Worm (Caenorhabditis elegans): ENCODE results near the gene F49F1.4.

F49F1.4 gene

DNA sequence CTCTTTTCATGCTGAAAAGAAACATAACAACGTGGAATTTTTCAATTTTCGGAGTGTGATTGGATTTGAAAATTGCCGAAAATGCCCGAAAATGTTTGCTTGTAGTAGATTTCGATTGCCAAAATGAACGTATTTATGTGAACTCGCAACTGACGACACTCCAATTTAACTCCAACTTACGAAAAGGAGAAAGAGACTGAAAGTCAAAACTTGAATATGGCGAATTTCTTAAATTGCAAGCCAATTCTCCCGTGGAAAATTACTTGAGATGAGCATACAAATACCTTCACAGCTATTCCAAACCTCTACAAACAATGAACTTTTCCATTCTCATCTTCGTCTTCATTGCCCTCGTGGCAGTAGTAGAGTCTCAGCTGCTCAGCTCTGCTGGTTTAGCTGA, 32.9 kb downstream of the F49F1.4 start:
- TF ChIP-seq lin-35 (GFP tag; optimal IDR thresholded peaks at IDR 0.05) (no peak), nhr-47 (tag; optimal IDR thresholded peaks at IDR 0.05) (no peak), dpl-1 (GFP tag; optimal IDR thresholded peaks at IDR 0.05) (no peak), grh-1 (GFP tag; IDR thresholded peaks at IDR 0.05) (no peak), fos-1 (tag; optimal IDR thresholded peaks at IDR 0.05) (no peak), ces-1 (GFP tag; optimal IDR thresholded peaks at IDR 0.05) (no peak)

DNA sequence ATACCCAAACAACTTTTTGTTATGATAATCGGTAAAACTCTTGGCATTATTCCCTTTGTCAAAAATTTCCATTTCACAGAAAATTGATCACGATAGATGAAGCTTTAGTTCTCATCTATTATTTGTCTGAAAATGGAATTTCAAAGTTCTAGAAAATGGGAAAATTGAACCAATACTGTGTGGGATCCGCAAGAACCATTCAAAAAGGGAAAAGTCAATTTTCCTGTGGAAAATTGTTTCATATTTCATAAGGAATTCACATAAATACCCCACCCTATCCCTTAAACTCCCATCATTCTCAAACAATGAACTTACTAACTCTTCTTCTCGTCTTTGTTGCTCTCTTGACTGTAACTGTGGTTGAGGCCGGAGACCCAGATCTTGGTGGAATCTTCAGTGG, 34.7 kb downstream of the F49F1.4 start, which contains the start of the genes C35B1.9 and C35B1.3:
TSS of gene C35B1.9 (minus strand) at position 101 of the 400 bp plus-strand sequence.
TSS of gene C35B1.3 (plus strand) at position 306 of the 400 bp plus-strand sequence.
- TF ChIP-seq nhr-11 (tag; optimal IDR thresholded peaks at IDR 0.05), result no peak
- no peak for TF ChIP-seq hlh-4 (tag; optimal IDR thresholded peaks at IDR 0.05)
- TF ChIP-seq vab-15 (tag; optimal IDR thresholded peaks at IDR 0.05), result no peak
- TF ChIP-seq efl-3 (GFP tag; optimal IDR thresholded peaks at IDR 0.05), result no peak
- TF ChIP-seq nhr-71 (tag; optimal IDR thresholded peaks at IDR 0.05), result no peak
- TF ChIP-seq nhr-85 (tag), result no peak
- TF ChIP-seq unc-98 (GFP tag; IDR thresholded peaks at IDR 0.05), result no peak

DNA sequence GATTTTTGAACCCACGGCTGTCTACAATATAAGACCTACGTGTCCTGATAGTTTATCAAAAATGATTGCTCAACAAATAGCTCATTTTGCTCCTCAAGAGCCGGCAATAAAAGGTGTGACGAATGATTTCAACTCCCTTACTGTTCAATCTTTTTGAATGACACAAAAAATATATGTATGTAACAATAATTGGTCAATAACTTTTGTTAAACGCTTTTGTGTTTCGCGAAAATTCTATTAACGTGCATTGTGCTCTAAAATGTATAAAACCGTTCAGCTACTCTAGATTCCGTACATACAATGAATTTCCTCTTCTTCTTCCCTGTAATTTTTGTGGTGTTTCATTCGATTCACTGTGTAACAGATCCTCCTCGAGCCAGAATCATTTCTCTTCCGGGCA, 36.0 kb downstream of the F49F1.4 start, which contains the start of gene C35B1.4:
TSS of gene C35B1.4 (plus strand) at position 301 of the 400 bp plus-strand sequence.
- TF ChIP-seq zip-4 (GFP tag; optimal IDR thresholded peaks at IDR 0.05), result no peak
- TF ChIP-seq pax-3 (tag; optimal IDR thresholded peaks at IDR 0.05), result no peak
- TF ChIP-seq nhr-11 (tag; optimal IDR thresholded peaks at IDR 0.05), result no peak
- no peak for TF ChIP-seq C04F5.9 (tag; optimal IDR thresholded peaks at IDR 0.05)
- no peak for TF ChIP-seq sptf-1 (tag; optimal IDR thresholded peaks at IDR 0.05)
- no peak for TF ChIP-seq nhr-77 (tag; optimal IDR thresholded peaks at IDR 0.05)
- TF ChIP-seq Y116A8C.19 (tag; optimal IDR thresholded peaks at IDR 0.05; ENCODE audit: borderline replicate concordance), result no peak
- no peak for TF ChIP-seq mab-9 (GFP tag; IDR thresholded peaks at IDR 0.05)
- no peak for TF ChIP-seq F16B12.6 (tag; optimal IDR thresholded peaks at IDR 0.05)
- no peak for TF ChIP-seq pqm-1 (tag; optimal IDR thresholded peaks at IDR 0.05)

DNA sequence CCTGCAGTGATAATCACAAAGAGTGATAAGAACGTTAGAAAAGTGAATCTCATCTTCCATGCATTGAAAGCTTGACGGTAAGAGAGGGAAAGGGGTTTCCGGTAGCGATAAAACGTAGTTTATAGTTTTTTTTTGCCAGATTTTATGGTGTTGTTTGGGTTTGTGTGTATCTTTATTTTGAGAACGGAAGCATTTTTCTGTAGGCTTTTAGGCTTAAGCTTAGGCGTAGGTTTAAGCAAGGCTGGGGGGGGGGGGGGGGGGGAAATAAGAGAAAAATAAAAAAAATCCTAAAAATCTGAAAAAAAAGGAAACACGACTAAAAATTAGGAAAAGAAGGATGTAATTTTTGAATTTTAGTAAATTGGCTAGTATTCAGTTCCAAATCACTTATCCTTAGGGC, 36.6 kb downstream of the F49F1.4 start, which contains the start of gene C35B1.8:
TSS of gene C35B1.8 (minus strand) at position 101 of the 400 bp plus-strand sequence.
- TF ChIP-seq tbx-2 (tag; optimal IDR thresholded peaks at IDR 0.05) (no peak), elt-2 (tag; optimal IDR thresholded peaks at IDR 0.05) (no peak), ces-1 (GFP tag; optimal IDR thresholded peaks at IDR 0.05) (no peak), nhr-19 (GFP tag; conservative IDR thresholded peaks at IDR 0.05) (no peak), efl-3 (GFP tag; optimal IDR thresholded peaks at IDR 0.05) (no peak), lin-15B (tag; optimal IDR thresholded peaks at IDR 0.05) (no peak), nhr-76 (tag; optimal IDR thresholded peaks at IDR 0.05) (no peak), sptf-1 (tag; optimal IDR thresholded peaks at IDR 0.05) (no peak), nhr-77 (tag; optimal IDR thresholded peaks at IDR 0.05) (no peak), nhr-90 (tag; optimal IDR thresholded peaks at IDR 0.05; ENCODE audit: poor library complexity) (no peak), grh-1 (GFP tag; IDR thresholded peaks at IDR 0.05) (no peak)

DNA sequence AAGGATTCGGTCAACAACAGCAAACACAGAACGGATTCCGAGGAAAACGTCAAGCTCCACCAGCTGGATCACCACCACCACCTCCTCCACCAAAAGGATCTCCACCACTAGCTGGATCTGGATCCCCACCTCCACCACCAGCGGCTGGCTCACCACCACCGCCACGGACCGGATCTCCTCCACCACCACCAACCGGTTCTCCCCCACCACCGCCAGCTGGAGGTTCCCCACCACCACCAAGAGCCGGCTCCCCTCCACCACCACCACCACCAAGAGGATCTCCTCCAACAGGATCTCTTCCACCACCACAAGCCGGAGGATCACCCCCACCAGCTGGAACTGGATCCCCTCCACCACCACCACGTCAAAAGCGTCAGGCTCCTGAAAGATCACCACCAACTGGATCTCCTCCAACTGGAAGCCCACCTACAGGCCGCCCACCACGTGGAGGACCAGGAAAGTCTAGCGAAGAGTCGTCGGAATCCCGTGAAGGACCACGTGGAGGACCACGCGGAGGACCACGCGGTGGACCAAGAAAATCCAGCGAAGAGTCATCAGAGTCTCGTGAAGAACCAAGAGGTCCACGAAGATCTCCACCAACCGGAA, 38.7 kb downstream of the F49F1.4 start:
- no peak for TF ChIP-seq efl-1 (optimal IDR thresholded peaks at IDR 0.05)
- TF ChIP-seq efl-1 (GFP tag; optimal IDR thresholded peaks at IDR 0.05 in 1 of 2), result peak in 1 of 2 experiments; percentile 15
- no peak for TF ChIP-seq fkh-10 (GFP tag; optimal IDR thresholded peaks at IDR 0.05)
- TF ChIP-seq ceh-8 (GFP tag; optimal IDR thresholded peaks at IDR 0.05), result peak; percentile 44

DNA sequence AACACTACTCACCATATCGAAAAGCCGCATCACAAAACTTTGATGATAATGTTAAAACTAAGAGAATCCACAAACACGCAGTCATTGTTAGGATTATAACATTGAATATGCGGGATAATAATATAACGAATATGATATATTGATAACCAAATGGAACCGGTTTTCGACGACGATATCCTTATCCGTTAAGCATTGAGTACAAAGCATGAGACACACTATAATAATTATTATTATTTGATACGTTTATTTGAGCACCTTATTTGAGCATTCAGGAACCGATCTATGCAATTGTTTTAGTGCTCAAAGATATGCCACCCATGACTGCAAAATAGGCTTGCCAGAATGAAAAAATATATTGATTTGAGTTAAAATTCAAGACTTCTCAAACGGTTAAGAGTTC, 40.9 kb downstream of the F49F1.4 start, which contains the start of gene W03D2.9:
TSS of gene W03D2.9 (minus strand) at position 101 of the 400 bp plus-strand sequence.
- TF ChIP-seq vab-15 (tag; optimal IDR thresholded peaks at IDR 0.05) (no peak), fos-1 (tag; optimal IDR thresholded peaks at IDR 0.05) (no peak), ceh-8 (GFP tag; optimal IDR thresholded peaks at IDR 0.05) (no peak), nhr-84 (tag; optimal IDR thresholded peaks at IDR 0.05) (no peak), aha-1 (tag; optimal IDR thresholded peaks at IDR 0.05) (no peak), jun-1 (tag; optimal IDR thresholded peaks at IDR 0.05) (no peak), lsy-2 (tag; optimal IDR thresholded peaks at IDR 0.05) (no peak), nhr-47 (tag; optimal IDR thresholded peaks at IDR 0.05) (no peak), grh-1 (GFP tag; IDR thresholded peaks at IDR 0.05) (no peak), tlp-1 (tag; optimal IDR thresholded peaks at IDR 0.05) (no peak), sox-4 (tag; optimal IDR thresholded peaks at IDR 0.05) (no peak), elt-2 (tag; optimal IDR thresholded peaks at IDR 0.05) (no peak), nhr-20 (tag; optimal IDR thresholded peaks at IDR 0.05) (no peak), dpl-1 (GFP tag; optimal IDR thresholded peaks at IDR 0.05) (no peak), ceh-90 (tag; optimal IDR thresholded peaks at IDR 0.05) (no peak), unc-86 (tag; optimal IDR thresholded peaks at IDR 0.05) (no peak)

Data from whole organism, L1 larva.